Worm (Caenorhabditis elegans): ENCODE data around the gene perm-4.

The perm-4 gene

DNA sequence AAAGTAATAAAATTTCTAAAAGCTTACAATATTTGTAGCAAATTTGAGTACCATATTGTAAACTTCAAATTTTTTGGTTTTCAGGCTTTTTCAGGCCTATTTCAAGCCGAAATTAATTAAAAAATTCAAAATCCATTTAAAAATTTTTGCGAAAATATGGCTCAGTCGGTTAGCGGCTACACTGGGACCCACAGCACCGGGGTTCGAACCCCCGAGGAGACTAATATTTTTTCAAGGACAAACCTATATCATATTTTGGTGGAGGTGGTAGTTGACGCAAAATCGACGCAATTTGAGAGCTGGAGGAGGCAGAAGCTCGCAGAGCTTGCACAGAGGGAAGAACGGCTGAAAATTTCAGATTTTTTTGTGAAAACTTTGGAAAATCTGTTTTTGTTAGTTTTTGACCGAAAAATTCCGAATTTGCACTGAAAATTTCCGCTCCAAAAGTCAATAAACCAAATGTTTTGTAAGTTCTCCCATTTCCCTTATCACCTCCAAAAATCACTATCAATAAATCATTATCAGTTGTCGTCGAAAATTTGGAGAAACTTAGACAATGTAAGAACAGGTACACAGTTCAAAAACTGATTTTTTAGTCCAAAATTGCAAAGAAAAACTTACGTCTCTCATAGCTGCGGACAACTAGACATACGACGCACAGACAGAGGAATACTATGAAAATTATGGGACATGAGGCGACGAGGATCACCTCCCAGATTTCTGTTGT lies 23.7 kb upstream of the perm-4 start:
- TF ChIP-seq sox-4 (tag; optimal IDR thresholded peaks at IDR 0.05) = no peak
- TF ChIP-seq efl-1 (optimal IDR thresholded peaks at IDR 0.05) = no peak
- peak in 1 of 2 experiments; percentile 41 for TF ChIP-seq efl-1 (GFP tag; optimal IDR thresholded peaks at IDR 0.05 in 1 of 2)
- peak; percentile 56 for TF ChIP-seq elt-2 (tag; optimal IDR thresholded peaks at IDR 0.05)
- peak; percentile 31 for TF ChIP-seq pqm-1 (tag; optimal IDR thresholded peaks at IDR 0.05)
- peak in 1 of 6 experiments; percentile 10 for TF ChIP-seq elt-3 (tag; optimal IDR thresholded peaks at IDR 0.05)
- peak; percentile 56 for TF ChIP-seq nhr-85 (tag)

DNA sequence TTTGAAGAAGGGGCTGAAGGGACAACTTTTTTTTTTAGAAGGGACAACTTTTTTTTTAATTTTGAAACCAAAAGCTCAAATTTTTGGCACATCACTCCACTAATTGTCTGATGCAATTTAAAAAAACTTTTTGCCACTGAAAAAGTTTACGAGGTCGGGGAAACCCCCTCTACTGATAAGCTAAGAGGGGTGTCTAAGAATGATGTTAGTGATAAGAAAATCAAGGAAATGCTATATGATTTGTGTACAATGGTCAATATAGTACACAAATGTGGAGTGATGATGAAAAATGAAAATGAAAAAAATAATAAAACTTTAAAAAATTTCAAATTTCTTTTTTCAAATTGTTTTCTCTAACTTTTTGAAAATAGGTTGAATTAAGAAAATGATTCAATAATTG lies 22.7 kb upstream of the perm-4 start:
- TF ChIP-seq nhr-85 (tag) (peak; percentile 11), ceh-8 (GFP tag; optimal IDR thresholded peaks at IDR 0.05) (no peak), nhr-20 (tag; optimal IDR thresholded peaks at IDR 0.05) (no peak), efl-1 (optimal IDR thresholded peaks at IDR 0.05) (no peak), efl-1 (GFP tag; optimal IDR thresholded peaks at IDR 0.05 in 1 of 2) (peak in 1 of 2 experiments; percentile 69), tlp-1 (tag; optimal IDR thresholded peaks at IDR 0.05) (peak; percentile 57), elt-2 (tag; optimal IDR thresholded peaks at IDR 0.05) (peak; percentile 84)

DNA sequence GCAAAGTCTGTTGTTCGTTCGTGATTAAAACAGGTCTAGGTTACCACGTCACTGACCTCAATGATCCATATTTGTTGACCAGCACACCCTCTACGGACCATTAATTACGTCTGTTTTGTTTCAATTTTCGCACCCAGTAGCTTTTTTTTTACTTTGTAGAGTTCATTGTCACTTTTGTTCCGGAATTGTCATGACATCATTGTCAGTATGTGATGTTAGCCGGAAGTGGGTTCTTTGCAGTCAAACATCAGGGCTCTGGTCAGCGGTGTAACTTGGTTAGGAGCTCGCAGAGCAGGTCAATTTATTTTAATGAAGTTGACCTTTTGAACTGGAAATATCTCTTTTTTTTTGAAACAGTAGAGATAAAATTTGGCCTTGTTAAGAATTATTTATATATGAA lies 11.8 kb upstream of the perm-4 start, which contains the start of gene C44B12.6:
Gene C44B12.6, minus strand, starts transcription at position 101 of the 400 bp plus-strand sequence.
- TF ChIP-seq ceh-90 (tag; optimal IDR thresholded peaks at IDR 0.05) = no peak
- no peak for TF ChIP-seq tbx-2 (tag; optimal IDR thresholded peaks at IDR 0.05)
- TF ChIP-seq C04F5.9 (tag; optimal IDR thresholded peaks at IDR 0.05) = no peak
- TF ChIP-seq unc-98 (GFP tag; IDR thresholded peaks at IDR 0.05) = no peak
- no peak for TF ChIP-seq dsc-1 (tag; optimal IDR thresholded peaks at IDR 0.05)
- TF ChIP-seq nhr-11 (tag; optimal IDR thresholded peaks at IDR 0.05) = no peak
- TF ChIP-seq nhr-20 (tag; optimal IDR thresholded peaks at IDR 0.05) = no peak
- no peak for TF ChIP-seq ceh-88 (GFP tag; IDR thresholded peaks at IDR 0.05)
- no peak for TF ChIP-seq sptf-1 (tag; optimal IDR thresholded peaks at IDR 0.05)
- TF ChIP-seq hlh-17 (GFP tag; optimal IDR thresholded peaks at IDR 0.05; ENCODE audit: borderline replicate concordance) = no peak
- TF ChIP-seq nhr-85 (tag) = no peak
- no peak for TF ChIP-seq jun-1 (tag; optimal IDR thresholded peaks at IDR 0.05)
- TF ChIP-seq blmp-1 (tag; optimal IDR thresholded peaks at IDR 0.05) = no peak
- TF ChIP-seq aha-1 (tag; optimal IDR thresholded peaks at IDR 0.05) = no peak
- no peak for TF ChIP-seq zag-1 (tag; optimal IDR thresholded peaks at IDR 0.05)
- no peak for TF ChIP-seq fkh-10 (GFP tag; optimal IDR thresholded peaks at IDR 0.05)
- no peak for TF ChIP-seq lin-15B (tag; optimal IDR thresholded peaks at IDR 0.05)
- no peak for TF ChIP-seq irx-1 (tag; optimal IDR thresholded peaks at IDR 0.05)
- no peak for TF ChIP-seq elt-3 (tag; optimal IDR thresholded peaks at IDR 0.05)

DNA sequence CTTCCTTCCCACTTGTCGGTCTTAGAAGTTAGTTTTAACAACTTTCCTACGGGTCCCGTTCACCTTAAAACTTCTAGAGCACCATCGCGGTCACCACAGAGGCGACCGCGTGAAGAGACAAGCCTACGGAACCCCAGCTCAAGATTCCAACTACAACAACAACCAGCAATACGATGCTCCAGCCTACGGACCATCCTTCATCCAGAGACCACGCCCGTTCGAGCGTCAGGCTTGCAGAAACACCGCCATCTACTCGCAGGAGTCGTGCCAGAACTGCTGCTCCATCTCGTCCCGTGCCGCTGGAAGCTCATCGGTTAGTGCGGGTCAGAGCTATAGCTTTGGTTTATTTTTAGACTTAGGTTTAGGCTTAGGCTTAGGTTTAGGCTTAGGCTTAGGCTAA lies 2.9 kb upstream of the perm-4 start:
- TF ChIP-seq nhr-85 (tag) (no peak), nhr-12 (tag; optimal IDR thresholded peaks at IDR 0.05) (no peak)

DNA sequence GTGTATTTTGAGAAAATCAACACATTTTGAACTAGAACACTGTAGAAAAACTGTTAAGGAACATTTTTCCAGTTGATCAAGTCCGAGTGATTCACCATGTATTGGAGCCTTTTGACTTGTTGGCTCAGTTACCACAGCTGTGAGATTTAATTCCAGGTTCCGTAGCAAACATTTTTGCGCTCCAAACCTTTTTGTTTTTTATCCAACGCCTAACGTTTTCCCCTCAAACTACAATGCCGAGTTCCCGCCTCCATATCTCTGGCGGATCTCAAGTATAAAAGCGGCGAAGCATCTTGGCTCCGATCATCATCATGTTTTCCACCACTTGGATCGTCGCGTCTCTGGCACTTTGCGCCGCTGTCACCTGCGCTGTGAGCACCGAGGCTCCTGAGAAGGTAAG lies 1.6 kb upstream of the perm-4 start, which contains the start of gene perm-2:
Gene perm-2, plus strand, starts transcription at position 301 of the 400 bp plus-strand sequence.
- TF ChIP-seq Y116A8C.19 (tag; optimal IDR thresholded peaks at IDR 0.05; ENCODE audit: borderline replicate concordance) = no peak
- no peak for TF ChIP-seq nhr-19 (GFP tag; conservative IDR thresholded peaks at IDR 0.05)
- no peak for TF ChIP-seq nhr-71 (tag; optimal IDR thresholded peaks at IDR 0.05)
- TF ChIP-seq nhr-84 (tag; optimal IDR thresholded peaks at IDR 0.05) = no peak
- TF ChIP-seq lir-3 (tag; optimal IDR thresholded peaks at IDR 0.05; ENCODE audit: poor library complexity) = no peak
- TF ChIP-seq lsy-2 (tag; optimal IDR thresholded peaks at IDR 0.05) = no peak
- TF ChIP-seq lin-35 (GFP tag; optimal IDR thresholded peaks at IDR 0.05) = no peak
- no peak for TF ChIP-seq nhr-20 (tag; optimal IDR thresholded peaks at IDR 0.05)
- TF ChIP-seq nhr-77 (tag; optimal IDR thresholded peaks at IDR 0.05) = no peak
- no peak for TF ChIP-seq isw-1 (GFP tag; IDR thresholded peaks at IDR 0.05)
- no peak for TF ChIP-seq ztf-11 (tag; optimal IDR thresholded peaks at IDR 0.05)
- no peak for TF ChIP-seq sptf-1 (tag; optimal IDR thresholded peaks at IDR 0.05)
- no peak for TF ChIP-seq ceh-8 (GFP tag; optimal IDR thresholded peaks at IDR 0.05)
